Fruit fly (Drosophila melanogaster) whole organism, embryonic: ENCODE measurements around the gene blot.

Source experiments
- CG10979 ChIP-seq: fragments of 200-800 bp; sonication (Bioruptor generic); optimal IDR thresholded peaks from 2 replicates; lab custom pipeline; 2018; ENCODE audit warnings: missing biosample characterization, mild to moderate bottlenecking, missing genetic modification characterization, moderate library complexity
- CG15073 ChIP-seq: fragments of 200-800 bp; sonication (Bioruptor generic); optimal IDR thresholded peaks from 2 replicates; lab custom pipeline; 2016; ENCODE audit warnings: missing biosample characterization, missing genetic modification characterization
- CG31388 ChIP-seq: fragments of 200-800 bp; sonication (Bioruptor generic); optimal IDR thresholded peaks from 2 replicates; lab custom pipeline; 2016; ENCODE audit warnings: missing biosample characterization, missing genetic modification characterization

DNA sequence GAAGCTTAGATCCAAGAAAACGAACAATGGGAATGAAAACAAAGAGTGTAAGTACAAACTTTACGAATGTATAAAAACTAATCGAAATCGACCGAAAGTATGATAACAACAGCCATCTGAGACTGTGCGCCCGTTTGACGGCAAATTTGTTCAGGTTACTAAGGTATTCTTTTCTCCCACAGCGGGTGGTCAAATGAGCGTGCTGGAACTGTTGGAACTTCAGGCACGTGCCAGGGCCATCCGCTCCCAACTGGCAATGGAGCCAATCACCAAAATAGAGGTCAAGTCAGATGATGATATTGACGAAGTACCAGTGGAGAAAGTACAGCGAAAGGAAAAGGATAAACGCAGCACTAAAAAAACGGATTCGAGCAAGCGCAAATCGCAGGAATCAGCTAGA, 15.0 kb upstream of the blot start, which contains the start of gene CG12229:
- TF ChIP-seq CG10979 (tag; lab: Kevin White, UChicago) (no peak), CG15073 (no peak), CG31388 (no peak)
